Worm (Caenorhabditis elegans) whole organism, late embryonic: Measurements from ENCODE around the gene col-142.

Source experiments
- ceh-18 ChIP-seq: sonication (generic microtip); optimal IDR thresholded peaks from 2 replicates; lab custom pipeline; 2016; ENCODE audit warnings: missing genetic modification characterization, missing compliant biosample characterization
- ceh-24 ChIP-seq: sonication (generic microtip); optimal IDR thresholded peaks from 2 replicates; lab custom pipeline; 2016; ENCODE audit warnings: mild to moderate bottlenecking, missing genetic modification characterization, missing compliant biosample characterization
- elt-2 ChIP-seq: sonication (generic microtip); optimal IDR thresholded peaks from 2 replicates; lab custom pipeline; 2016; ENCODE audit warnings: missing genetic modification reagents, missing genetic modification characterization, missing compliant biosample characterization
- eyg-1 ChIP-seq: sonication (generic microtip); optimal IDR thresholded peaks from 2 replicates; lab custom pipeline; 2016; ENCODE audit warnings: missing genotype, missing genetic modification characterization, missing compliant biosample characterization
- fkh-10 ChIP-seq: fragments of 150-350 bp; optimal IDR thresholded peaks from 2 replicates; lab custom pipeline; 2014; ENCODE audit warnings: missing biosample characterization, missing genetic modification reagents, missing genetic modification characterization
- lin-11 ChIP-seq: fragments of 200-800 bp; sonication (Bioruptor generic); optimal IDR thresholded peaks from 2 replicates; lab custom pipeline; 2018; ENCODE audit warnings: mild to moderate bottlenecking, missing genetic modification characterization, missing compliant biosample characterization
- mec-3 ChIP-seq: sonication (generic microtip); optimal IDR thresholded peaks from 2 replicates; lab custom pipeline; 2016; ENCODE audit warnings: borderline replicate concordance, missing genetic modification characterization, missing compliant biosample characterization
- odd-2 ChIP-seq: sonication (generic microtip); optimal IDR thresholded peaks from 2 replicates; lab custom pipeline; 2017; ENCODE audit warnings: antibody characterized with exemption, mild to moderate bottlenecking, missing genetic modification characterization, missing compliant biosample characterization
- pax-1 ChIP-seq: fragments of 150-350 bp; optimal IDR thresholded peaks from 2 replicates; lab custom pipeline; 2014; ENCODE audit warnings: missing biosample characterization, missing genetic modification characterization
- pha-4 ChIP-seq: fragments of 150-350 bp; optimal IDR thresholded peaks from 2 replicates; lab custom pipeline; 2018; ENCODE audit warnings: missing biosample characterization, missing genetic modification reagents, missing genetic modification characterization
- pqm-1 ChIP-seq: sonication (generic microtip); optimal IDR thresholded peaks from 2 replicates; lab custom pipeline; 2016; ENCODE audit warnings: missing genetic modification characterization, missing compliant biosample characterization
- pros-1 ChIP-seq: fragments of 150-350 bp; optimal IDR thresholded peaks from 2 replicates; lab custom pipeline; 2014; ENCODE audit warnings: missing biosample characterization, missing genetic modification reagents, missing genetic modification characterization
- tbx-7 ChIP-seq: sonication (generic microtip); optimal IDR thresholded peaks from 2 replicates; lab custom pipeline; 2016; ENCODE audit warnings: missing genotype, missing genetic modification characterization, missing compliant biosample characterization
- unc-86 ChIP-seq: sonication (generic microtip); optimal IDR thresholded peaks from 2 replicates; lab custom pipeline; 2016; ENCODE audit warnings: missing genetic modification characterization, missing compliant biosample characterization

ce11 chrV:6835242-6835641, 4.3 kb downstream of the col-142 start, which contains the start of the genes T15B7.14 and col-143:
- TF ChIP-seq tbx-7 = no peak
- no peak for TF ChIP-seq pax-1
- TF ChIP-seq pha-4 = no peak
- TF ChIP-seq pros-1 (tag; lab: Kevin White, UChicago) = no peak
- no peak for TF ChIP-seq elt-2 (tag; lab: Kevin White, UChicago)
- TF ChIP-seq mec-3 (tag; lab: Kevin White, UChicago) = no peak
- no peak for TF ChIP-seq eyg-1 (tag; lab: Kevin White, UChicago)
- TF ChIP-seq pqm-1 = no peak
- no peak for TF ChIP-seq ceh-18 (tag; lab: Kevin White, UChicago)
- TF ChIP-seq odd-2 = no peak
- TF ChIP-seq ceh-24 = no peak
- no peak for TF ChIP-seq unc-86 (tag; lab: Kevin White, UChicago)
- no peak for TF ChIP-seq lin-11 (tag; lab: Kevin White, UChicago)
- TF ChIP-seq fkh-10 (GFP tag; lab: Kevin White, UChicago) = no peak
